Worm (Caenorhabditis elegans) whole organism, mixed stage, embryonic: ENCODE measurements around the gene flad-1.

Experiments
- bed-3 ChIP-seq: fragments of 200-800 bp; sonication (Bioruptor generic); optimal IDR thresholded peaks from 3 replicates; lab custom pipeline; 2018; ENCODE audit warnings: mild to moderate bottlenecking, missing genetic modification characterization, moderate library complexity, missing compliant biosample characterization
- blmp-1 ChIP-seq: fragments of 150-350 bp; optimal IDR thresholded peaks from 2 replicates; lab custom pipeline; 2014; ENCODE audit warnings: missing biosample characterization, missing genetic modification characterization
- ceh-39 ChIP-seq: fragments of 150-350 bp; optimal IDR thresholded peaks from 2 replicates; lab custom pipeline; 2014; ENCODE audit warnings: missing biosample characterization, missing genetic modification characterization
- ceh-83 ChIP-seq: fragments of 200-800 bp; sonication (Bioruptor generic); optimal IDR thresholded peaks from 2 replicates; lab custom pipeline; 2018; ENCODE audit warnings: mild to moderate bottlenecking, missing genetic modification characterization, missing compliant biosample characterization
- ces-1 ChIP-seq: fragments of 150-350 bp; optimal IDR thresholded peaks from 2 replicates; lab custom pipeline; 2014; ENCODE audit warnings: missing biosample characterization, missing genetic modification reagents, missing genetic modification characterization
- elt-3 ChIP-seq: fragments of 150-350 bp; optimal IDR thresholded peaks from 2 replicates; lab custom pipeline; 2014; ENCODE audit warnings: missing biosample characterization, missing genetic modification characterization
- flh-1 ChIP-seq: fragments of 200-800 bp; sonication (Bioruptor generic); optimal IDR thresholded peaks from 2 replicates; lab custom pipeline; 2018; ENCODE audit warnings: mild to moderate bottlenecking, missing genetic modification characterization, moderate library complexity, missing compliant biosample characterization
- ham-2 ChIP-seq: fragments of 200-800 bp; sonication (Bioruptor generic); optimal IDR thresholded peaks from 2 replicates; lab custom pipeline; 2018; ENCODE audit warnings: mild to moderate bottlenecking, missing genetic modification characterization, missing compliant biosample characterization
- hlh-1 ChIP-seq: fragments of 150-350 bp; optimal IDR thresholded peaks from 2 replicates; lab custom pipeline; 2014; ENCODE audit warnings: missing biosample characterization, missing genetic modification reagents, missing genetic modification characterization
- lin-13 ChIP-seq: fragments of 150-350 bp; optimal IDR thresholded peaks from 2 replicates; lab custom pipeline; 2014; ENCODE audit warnings: missing biosample characterization, missing genetic modification characterization
- lin-32 ChIP-seq: fragments of 200-800 bp; sonication (Bioruptor generic); optimal IDR thresholded peaks from 2 replicates; lab custom pipeline; 2018; ENCODE audit warnings: mild to moderate bottlenecking, missing genetic modification characterization, missing compliant biosample characterization
- lsy-2 ChIP-seq: fragments of 150-350 bp; optimal IDR thresholded peaks from 2 replicates; lab custom pipeline; 2014; ENCODE audit warnings: missing biosample characterization, missing genetic modification characterization
- mab-5 ChIP-seq: fragments of 150-350 bp; optimal IDR thresholded peaks from 2 replicates; lab custom pipeline; 2014; ENCODE audit warnings: missing biosample characterization, missing genetic modification characterization
- nhr-12 ChIP-seq: fragments of 150-350 bp; optimal IDR thresholded peaks from 2 replicates; lab custom pipeline; 2014; ENCODE audit warnings: missing biosample characterization, missing genetic modification characterization
- nhr-2 ChIP-seq: fragments of 150-350 bp; optimal IDR thresholded peaks from 2 replicates; lab custom pipeline; 2014; ENCODE audit warnings: missing biosample characterization, missing genetic modification characterization
- nhr-28 ChIP-seq: fragments of 150-350 bp; optimal IDR thresholded peaks from 2 replicates; lab custom pipeline; 2014; ENCODE audit warnings: missing biosample characterization, missing genetic modification characterization
- nhr-76 ChIP-seq: sonication (generic microtip); optimal IDR thresholded peaks from 2 replicates; lab custom pipeline; 2017; ENCODE audit warnings: missing biosample characterization, missing genetic modification characterization
- pha-4 ChIP-seq: fragments of 150-350 bp; optimal IDR thresholded peaks from 2 replicates; lab custom pipeline; 2018; ENCODE audit warnings: missing biosample characterization, missing genetic modification reagents, missing genetic modification characterization
- snpc-4 ChIP-seq: fragments of 150-350 bp; optimal IDR thresholded peaks from 2 replicates; lab custom pipeline; 2014; ENCODE audit warnings: missing biosample characterization, missing genetic modification characterization
- unc-120 ChIP-seq: sonication (generic microtip); optimal IDR thresholded peaks from 2 replicates; lab custom pipeline; 2017; ENCODE audit warnings: missing genetic modification characterization, missing compliant biosample characterization; ENCODE audit not compliant: poor library complexity, severe bottlenecking
- ztf-11 ChIP-seq: fragments of 150-350 bp; optimal IDR thresholded peaks from 2 replicates; lab custom pipeline; 2014; ENCODE audit warnings: missing biosample characterization, missing genetic modification characterization

Gene flad-1

DNA sequence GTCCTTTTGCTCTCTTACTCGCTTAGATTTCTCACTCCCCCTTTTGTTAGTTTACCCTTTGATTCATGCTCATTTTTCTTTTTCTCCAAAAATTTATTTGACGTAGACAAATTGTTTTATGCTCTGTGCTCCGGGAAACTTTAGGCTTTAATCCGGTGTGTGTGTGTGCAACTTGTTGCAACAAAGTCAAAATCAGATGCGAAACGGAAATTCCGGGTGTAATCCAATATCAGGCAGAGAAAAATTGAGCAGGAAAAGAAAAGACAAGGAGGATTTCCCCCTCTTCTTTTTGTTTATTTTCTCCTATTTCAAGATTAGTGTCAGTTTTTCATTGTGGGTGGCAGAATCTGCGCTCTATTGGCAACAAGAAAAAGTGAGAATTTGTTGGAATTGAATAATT lies 48.5 kb downstream of the flad-1 start:
- peak; percentile 59 for TF ChIP-seq ces-1 (GFP tag; lab: Kevin White, UChicago)
- no peak for TF ChIP-seq ceh-39 (tag; lab: Kevin White, UChicago)

DNA sequence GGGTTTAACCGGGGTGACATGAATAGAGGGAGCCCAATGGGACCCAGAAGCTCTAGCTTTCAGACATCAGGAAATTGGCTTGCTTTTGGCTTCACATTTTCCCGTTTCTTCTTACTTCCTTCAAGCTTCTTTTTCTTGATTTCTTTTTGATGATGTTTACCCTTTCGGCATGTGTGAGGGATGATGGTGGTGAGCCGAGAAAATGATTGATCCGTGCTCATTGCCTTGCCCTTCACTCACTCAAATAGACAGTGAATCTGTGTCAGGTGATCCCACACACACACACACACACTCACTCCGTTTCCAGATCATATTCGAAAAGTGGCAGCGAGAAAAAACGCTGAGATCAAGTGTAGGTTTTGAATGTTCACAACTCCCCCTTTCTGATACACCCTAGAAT lies 50.7 kb downstream of the flad-1 start:
- TF ChIP-seq nhr-2 (no peak), bed-3 (GFP tag; lab: Kevin White, UChicago) (no peak), lin-13 (no peak), blmp-1 (no peak), mab-5 (tag; lab: Kevin White, UChicago) (no peak), snpc-4 (no peak), ztf-11 (no peak), nhr-28 (tag; lab: Kevin White, UChicago) (no peak), ham-2 (GFP tag; lab: Kevin White, UChicago) (no peak), hlh-1 (no peak), elt-3 (tag; lab: Kevin White, UChicago) (no peak), lin-32 (GFP tag; lab: Kevin White, UChicago) (no peak), ceh-83 (no peak), flh-1 (GFP tag; lab: Kevin White, UChicago) (no peak), ces-1 (GFP tag; lab: Kevin White, UChicago) (no peak), nhr-12 (tag; lab: Kevin White, UChicago) (no peak), pha-4 (no peak), nhr-76 (tag; lab: Kevin White, UChicago) (no peak), lsy-2 (tag; lab: Kevin White, UChicago) (no peak), unc-120 (tag; lab: Kevin White, UChicago) (no peak)
